Worm (Caenorhabditis elegans) whole organism, L2 larva: ENCODE results near the gene srxa-13.

Experiments used
- C34F6.9 ChIP-seq: fragments of 150-350 bp; optimal IDR thresholded peaks from 2 replicates; lab custom pipeline; 2014; ENCODE audit warnings: missing biosample characterization, missing genetic modification characterization
- F13H6.1 ChIP-seq: sonication (generic microtip); optimal IDR thresholded peaks from 2 replicates; lab custom pipeline; 2016; ENCODE audit warnings: missing genetic modification characterization, missing compliant biosample characterization
- R02D3.7 ChIP-seq: fragments of 150-350 bp; optimal IDR thresholded peaks from 2 replicates; lab custom pipeline; 2014; ENCODE audit warnings: missing biosample characterization, missing genetic modification characterization
- Y55F3AM.14 ChIP-seq: fragments of 200-800 bp; sonication (Bioruptor generic); optimal IDR thresholded peaks from 2 replicates; lab custom pipeline; 2018; ENCODE audit warnings: mild to moderate bottlenecking, missing genetic modification characterization, missing compliant biosample characterization
- alr-1 ChIP-seq: fragments of 150-350 bp; optimal IDR thresholded peaks from 2 replicates; lab custom pipeline; 2014; ENCODE audit warnings: missing biosample characterization, missing genetic modification characterization
- aly-2 ChIP-seq: fragments of 150-350 bp; optimal IDR thresholded peaks from 2 replicates; lab custom pipeline; 2014; ENCODE audit warnings: missing biosample characterization, missing genetic modification characterization
- ama-1 ChIP-seq: fragments of 150-350 bp; optimal IDR thresholded peaks from 2 replicates; lab custom pipeline; 2018; ENCODE audit warnings: inconsistent platforms
- blmp-1 ChIP-seq: sonication (generic microtip); optimal IDR thresholded peaks from 2 replicates; lab custom pipeline; 2017; ENCODE audit warnings: missing genetic modification characterization, mild to moderate bottlenecking, missing compliant biosample characterization, antibody characterized with exemption, moderate library complexity; ENCODE audit not compliant: insufficient read depth
- ceh-82 ChIP-seq: fragments of 150-350 bp; optimal IDR thresholded peaks from 2 replicates; lab custom pipeline; 2014; ENCODE audit warnings: missing biosample characterization, missing genetic modification characterization
- crh-2 ChIP-seq: sonication (generic microtip); optimal IDR thresholded peaks from 2 replicates; lab custom pipeline; 2017; ENCODE audit warnings: missing biosample characterization, missing genetic modification characterization
- dmd-4 ChIP-seq: sonication (generic microtip); optimal IDR thresholded peaks from 2 replicates; lab custom pipeline; 2017; ENCODE audit warnings: missing biosample characterization, missing genetic modification characterization
- elt-3 ChIP-seq: sonication (generic microtip); optimal IDR thresholded peaks from 2 replicates; lab custom pipeline; 2017; ENCODE audit warnings: missing biosample characterization, missing genetic modification characterization
- fos-1 ChIP-seq: fragments of 150-350 bp; optimal IDR thresholded peaks from 2 replicates; lab custom pipeline; 2014; ENCODE audit warnings: missing biosample characterization, missing genetic modification characterization
- lsy-2 ChIP-seq, 2 experiments: fragments of 150-350 bp in 1 of 2; sonication (generic microtip) in 1 of 2; optimal IDR thresholded peaks; 2 replicates each; lab custom pipeline; 2014 to 2017; ENCODE audit warnings: missing biosample characterization in 2 of 2, missing genetic modification characterization in 2 of 2
- mab-5 ChIP-seq: fragments of 150-350 bp; optimal IDR thresholded peaks from 2 replicates; lab custom pipeline; 2014; ENCODE audit warnings: missing biosample characterization, missing genetic modification characterization
- mbf-1 ChIP-seq: sonication (generic microtip); optimal IDR thresholded peaks from 2 replicates; lab custom pipeline; 2017; ENCODE audit warnings: missing biosample characterization, missing genetic modification characterization
- mdl-1 ChIP-seq, 2 experiments: fragments of 150-350 bp in 1 of 2; sonication (generic microtip) in 1 of 2; optimal IDR thresholded peaks; 2 replicates each; lab custom pipeline; 2017; ENCODE audit warnings: missing biosample characterization in 2 of 2, missing genetic modification characterization in 2 of 2
- nhr-11 ChIP-seq: fragments of 150-350 bp; optimal IDR thresholded peaks from 2 replicates; lab custom pipeline; 2014; ENCODE audit warnings: missing biosample characterization, missing genetic modification characterization
- nhr-12 ChIP-seq: fragments of 150-350 bp; optimal IDR thresholded peaks from 2 replicates; lab custom pipeline; 2014; ENCODE audit warnings: missing biosample characterization, missing genetic modification characterization
- nhr-129 ChIP-seq: fragments of 150-350 bp; optimal IDR thresholded peaks from 2 replicates; lab custom pipeline; 2014; ENCODE audit warnings: missing biosample characterization, missing genetic modification characterization
- nhr-21 ChIP-seq: fragments of 150-350 bp; optimal IDR thresholded peaks from 2 replicates; lab custom pipeline; 2014; ENCODE audit warnings: missing biosample characterization, missing genetic modification characterization
- nhr-25 ChIP-seq: fragments of 150-350 bp; sonication (generic microtip); optimal IDR thresholded peaks from 3 replicates; lab custom pipeline; 2014; ENCODE audit warnings: missing biosample characterization, missing genetic modification characterization
- peb-1 ChIP-seq: fragments of 150-350 bp; optimal IDR thresholded peaks from 2 replicates; lab custom pipeline; 2014; ENCODE audit warnings: missing biosample characterization, missing genetic modification characterization
- sem-4 ChIP-seq: fragments of 150-350 bp; optimal IDR thresholded peaks from 2 replicates; lab custom pipeline; 2014; ENCODE audit warnings: missing biosample characterization, missing genetic modification reagents, missing genetic modification characterization
- sma-3 ChIP-seq: sonication (generic microtip); optimal IDR thresholded peaks from 2 replicates; lab custom pipeline; 2016; ENCODE audit warnings: missing genetic modification reagents, missing genetic modification characterization, missing compliant biosample characterization
- sma-9 ChIP-seq, 2 experiments: fragments of 150-350 bp in 1 of 2; sonication (generic microtip) in 1 of 2; optimal IDR thresholded peaks; 2 replicates each; lab custom pipeline; 2014 to 2016; ENCODE audit warnings: missing genetic modification characterization in 2 of 2, mild to moderate bottlenecking in 1 of 2, missing biosample characterization in 1 of 2, missing compliant biosample characterization in 1 of 2, missing genetic modification reagents in 1 of 2, moderate library complexity in 1 of 2
- snpc-4 ChIP-seq: fragments of 150-350 bp; optimal IDR thresholded peaks from 2 replicates; lab custom pipeline; 2014; ENCODE audit warnings: missing biosample characterization, missing genetic modification characterization
- unc-39 ChIP-seq: fragments of 150-350 bp; optimal IDR thresholded peaks from 2 replicates; lab custom pipeline; 2014; ENCODE audit warnings: missing biosample characterization, missing genetic modification characterization
- unc-55 ChIP-seq: fragments of 150-350 bp; sonication (generic microtip); optimal IDR thresholded peaks from 3 replicates; lab custom pipeline; 2014; ENCODE audit warnings: missing biosample characterization, missing genetic modification reagents, missing genetic modification characterization
- unc-62 ChIP-seq: fragments of 150-350 bp; optimal IDR thresholded peaks from 2 replicates; lab custom pipeline; 2014; ENCODE audit warnings: missing biosample characterization, missing genetic modification reagents, missing genetic modification characterization
- zag-1 ChIP-seq: fragments of 150-350 bp; optimal IDR thresholded peaks from 2 replicates; lab custom pipeline; 2014; ENCODE audit warnings: missing biosample characterization, missing genetic modification characterization
- ztf-1 ChIP-seq: fragments of 200-800 bp; sonication (Bioruptor generic); conservative IDR thresholded peaks from 2 replicates; pipeline ENCODE4 v1.3.6; 2022; ENCODE audit warnings: missing genetic modification characterization, missing compliant biosample characterization
- ztf-11 ChIP-seq: sonication (generic microtip); optimal IDR thresholded peaks from 2 replicates; lab custom pipeline; 2017; ENCODE audit warnings: missing biosample characterization, missing genetic modification characterization
- ztf-4 ChIP-seq: fragments of 150-350 bp; optimal IDR thresholded peaks from 2 replicates; lab custom pipeline; 2014; ENCODE audit warnings: missing biosample characterization, missing genetic modification characterization

The srxa-13 gene

ce11 chrV:13891489-13891888 lies 38.1 kb upstream of the srxa-13 start:
- TF ChIP-seq ztf-11, result no peak
- no peak for TF ChIP-seq nhr-11 (tag; lab: Kevin White, UChicago)
- TF ChIP-seq sma-9 (GFP tag; optimal IDR thresholded peaks at IDR 0.05; lab: Kevin White, UChicago), result peak; percentile 1
- no peak for TF ChIP-seq sma-9 (tag; optimal IDR thresholded peaks at IDR 0.05; lab: Kevin White, UChicago)
- no peak for TF ChIP-seq elt-3
- TF ChIP-seq zag-1 (tag; lab: Kevin White, UChicago), result no peak
- TF ChIP-seq unc-39 (tag; lab: Kevin White, UChicago), result no peak
- peak; percentile 12 for TF ChIP-seq nhr-21 (tag; lab: Kevin White, UChicago)
- TF ChIP-seq dmd-4 (tag; lab: Kevin White, UChicago), result no peak
- no peak for TF ChIP-seq Y55F3AM.14

- TF ChIP-seq F13H6.1 (tag; lab: Kevin White, UChicago), result peak; percentile 49
- TF ChIP-seq lsy-2 (tag; optimal IDR thresholded peaks at IDR 0.05; lab: Kevin White, UChicago), result peak in 1 of 2 experiments; percentile 1
- peak; percentile 58 for TF ChIP-seq sma-3 (GFP tag; lab: Kevin White, UChicago)
- TF ChIP-seq nhr-129 (tag; lab: Kevin White, UChicago), result peak; percentile 53
- no peak for TF ChIP-seq mab-5 (tag; lab: Kevin White, UChicago)
- TF ChIP-seq unc-62, result no peak
- TF ChIP-seq nhr-12 (tag; lab: Kevin White, UChicago), result no peak
- no peak for TF ChIP-seq ceh-82 (tag; lab: Kevin White, UChicago)
- peak; percentile 53 for TF ChIP-seq nhr-25 (tag; lab: Kevin White, UChicago)
- no peak for TF ChIP-seq unc-39 (tag; lab: Kevin White, UChicago)
- peak; percentile 73 for TF ChIP-seq nhr-21 (tag; lab: Kevin White, UChicago)
- peak in 1 of 2 experiments; percentile 5 for TF ChIP-seq mdl-1 (tag; optimal IDR thresholded peaks at IDR 0.05; lab: Kevin White, UChicago)
- TF ChIP-seq sma-9 (GFP tag; optimal IDR thresholded peaks at IDR 0.05; lab: Kevin White, UChicago), result peak; percentile 71
- TF ChIP-seq sma-9 (tag; optimal IDR thresholded peaks at IDR 0.05; lab: Kevin White, UChicago), result no peak
- TF ChIP-seq ztf-4 (tag; lab: Kevin White, UChicago), result peak; percentile 13
- peak; percentile 21 for TF ChIP-seq C34F6.9 (tag; lab: Kevin White, UChicago)
- TF ChIP-seq blmp-1, result peak; percentile 58
- TF ChIP-seq fos-1, result peak; percentile 60
- peak; percentile 74 for TF ChIP-seq crh-2 (tag; lab: Kevin White, UChicago)
- no peak for TF ChIP-seq sem-4
Measured at ce11 chrV:13892457-13893375, 36.9 kb upstream of the srxa-13 start, which contains the start of gene sptl-3. sptl-3 (plus strand) TSS chrV:13893325.

- TF ChIP-seq sma-9 (GFP tag; optimal IDR thresholded peaks at IDR 0.05; lab: Kevin White, UChicago) (peak; percentile 51), sma-9 (tag; optimal IDR thresholded peaks at IDR 0.05; lab: Kevin White, UChicago) (no peak), fos-1 (peak; percentile 96), crh-2 (tag; lab: Kevin White, UChicago) (peak; percentile 30), peb-1 (tag; lab: Kevin White, UChicago) (no peak)
- TF ChIP-seq, all 48 proteins: peak for 3
Measured at ce11 chrV:13893583-13893982, 36.0 kb upstream of the srxa-13 start.

ce11 chrV:13898356-13898755 lies 31.2 kb upstream of the srxa-13 start, which contains the start of gene cyp-35C1:
cyp-35C1 (minus strand) TSS chrV:13898487.
- TF ChIP-seq snpc-4, result no peak
- peak; percentile 34 for TF ChIP-seq sma-9 (GFP tag; optimal IDR thresholded peaks at IDR 0.05; lab: Kevin White, UChicago)
- no peak for TF ChIP-seq sma-9 (tag; optimal IDR thresholded peaks at IDR 0.05; lab: Kevin White, UChicago)
- TF ChIP-seq ztf-11, result no peak
- no peak for TF ChIP-seq unc-55 (GFP tag; lab: Kevin White, UChicago)
- TF ChIP-seq ama-1, result no peak
- no peak for TF ChIP-seq mab-5 (tag; lab: Kevin White, UChicago)
- no peak for TF ChIP-seq ztf-4 (tag; lab: Kevin White, UChicago)
- no peak for TF ChIP-seq ceh-82 (tag; lab: Kevin White, UChicago)
- no peak for TF ChIP-seq ztf-1 (GFP tag; lab: Robert Waterston, UW)
- TF ChIP-seq fos-1, result peak; percentile 5

ce11 chrV:13899213-13899612 lies 30.4 kb upstream of the srxa-13 start, which contains the start of gene oac-3:
oac-3 (plus strand) TSS chrV:13899513.
- TF ChIP-seq aly-2 (tag; lab: Kevin White, UChicago), result no peak
- TF ChIP-seq unc-55 (GFP tag; lab: Kevin White, UChicago), result no peak
- TF ChIP-seq ceh-82 (tag; lab: Kevin White, UChicago), result no peak
- TF ChIP-seq mab-5 (tag; lab: Kevin White, UChicago), result no peak
- no peak for TF ChIP-seq ama-1
- TF ChIP-seq snpc-4, result no peak
- TF ChIP-seq ztf-11, result no peak
- no peak for TF ChIP-seq R02D3.7 (tag; lab: Kevin White, UChicago)
- no peak for TF ChIP-seq nhr-12 (tag; lab: Kevin White, UChicago)
- TF ChIP-seq crh-2 (tag; lab: Kevin White, UChicago), result no peak
- no peak for TF ChIP-seq ztf-1 (GFP tag; lab: Robert Waterston, UW)
- no peak for TF ChIP-seq mbf-1 (tag; lab: Kevin White, UChicago)
- no peak for TF ChIP-seq elt-3
- no peak for TF ChIP-seq alr-1
- TF ChIP-seq ztf-4 (tag; lab: Kevin White, UChicago), result no peak
